Worm (Caenorhabditis elegans) whole organism, L3 larva: Measurements from ENCODE around the gene lsm-3.

ENCODE experiments used
- R02D3.7 ChIP-seq: fragments of 150-350 bp; optimal IDR thresholded peaks from 2 replicates; lab custom pipeline; 2014; ENCODE audit warnings: missing biosample characterization, missing genetic modification characterization
- aly-2 ChIP-seq: fragments of 150-350 bp; optimal IDR thresholded peaks from 2 replicates; lab custom pipeline; 2014; ENCODE audit warnings: missing biosample characterization, missing genetic modification characterization
- ama-1 ChIP-seq: fragments of 150-350 bp; optimal IDR thresholded peaks from 2 replicates; lab custom pipeline; 2018
- ceh-16 ChIP-seq: sonication (generic microtip); optimal IDR thresholded peaks from 2 replicates; lab custom pipeline; 2017; ENCODE audit warnings: missing biosample characterization, missing genetic modification characterization
- ceh-28 ChIP-seq: fragments of 150-350 bp; optimal IDR thresholded peaks from 2 replicates; lab custom pipeline; 2014; ENCODE audit warnings: missing biosample characterization, missing genetic modification reagents, missing genetic modification characterization
- ceh-82 ChIP-seq: fragments of 150-350 bp; optimal IDR thresholded peaks from 2 replicates; lab custom pipeline; 2014; ENCODE audit warnings: missing biosample characterization, missing genetic modification characterization
- egl-27 ChIP-seq: sonication (generic microtip); optimal IDR thresholded peaks from 4 replicates; lab custom pipeline; 2017; ENCODE audit warnings: missing biosample characterization, missing genetic modification reagents, missing genetic modification characterization
- elt-2 ChIP-seq: sonication (generic microtip); optimal IDR thresholded peaks from 2 replicates; lab custom pipeline; 2016; ENCODE audit warnings: missing genetic modification reagents, mild to moderate bottlenecking, missing genetic modification characterization, missing compliant biosample characterization
- elt-3 ChIP-seq, 3 experiments: fragments of 150-350 bp in 1 of 3; sonication (generic microtip) in 2 of 3; optimal IDR thresholded peaks; 2 replicates in 2 of 3; 4 replicates in 1 of 3; lab custom pipeline; 2014 to 2017; ENCODE audit warnings: missing biosample characterization in 3 of 3, missing genetic modification characterization in 3 of 3
- eor-1 ChIP-seq, 2 experiments: fragments of 150-350 bp; optimal IDR thresholded peaks; 2 replicates each; lab custom pipeline; 2014 to 2018; ENCODE audit warnings: missing biosample characterization in 2 of 2, missing genetic modification characterization in 2 of 2
- fkh-2 ChIP-seq: fragments of 150-350 bp; optimal IDR thresholded peaks from 2 replicates; lab custom pipeline; 2014; ENCODE audit warnings: missing biosample characterization, missing genetic modification reagents, missing genetic modification characterization
- fos-1 ChIP-seq: fragments of 150-350 bp; optimal IDR thresholded peaks from 2 replicates; lab custom pipeline; 2014; ENCODE audit warnings: missing biosample characterization, missing genetic modification characterization
- hmg-11 ChIP-seq: sonication (generic microtip); optimal IDR thresholded peaks from 2 replicates; lab custom pipeline; 2016; ENCODE audit warnings: missing genetic modification characterization, missing compliant biosample characterization
- lin-15B ChIP-seq: fragments of 150-350 bp; optimal IDR thresholded peaks from 2 replicates; lab custom pipeline; 2014; ENCODE audit warnings: missing biosample characterization, missing genetic modification characterization
- lin-39 ChIP-seq: fragments of 150-350 bp; optimal IDR thresholded peaks from 2 replicates; lab custom pipeline; 2018; ENCODE audit warnings: missing biosample characterization, missing genetic modification reagents, missing genetic modification characterization
- mdl-1 ChIP-seq: fragments of 150-350 bp; optimal IDR thresholded peaks from 2 replicates; lab custom pipeline; 2014; ENCODE audit warnings: missing biosample characterization, missing genetic modification characterization
- nfya-1 ChIP-seq: sonication (generic microtip); optimal IDR thresholded peaks from 2 replicates; lab custom pipeline; 2017; ENCODE audit warnings: missing genetic modification characterization, mild to moderate bottlenecking, missing compliant biosample characterization, antibody characterized with exemption, moderate library complexity; ENCODE audit not compliant: insufficient read depth
- nhr-11 ChIP-seq: fragments of 150-350 bp; optimal IDR thresholded peaks from 2 replicates; lab custom pipeline; 2014; ENCODE audit warnings: missing biosample characterization, missing genetic modification characterization
- nhr-12 ChIP-seq: fragments of 150-350 bp; optimal IDR thresholded peaks from 2 replicates; lab custom pipeline; 2014; ENCODE audit warnings: missing biosample characterization, missing genetic modification characterization
- nhr-23 ChIP-seq: fragments of 150-350 bp; optimal IDR thresholded peaks from 2 replicates; lab custom pipeline; 2014; ENCODE audit warnings: missing biosample characterization, missing genetic modification reagents, missing genetic modification characterization
- nhr-237 ChIP-seq: fragments of 150-350 bp; optimal IDR thresholded peaks from 2 replicates; lab custom pipeline; 2014; ENCODE audit warnings: missing biosample characterization, missing genetic modification characterization
- nhr-25 ChIP-seq: sonication (generic microtip); optimal IDR thresholded peaks from 2 replicates; lab custom pipeline; 2017; ENCODE audit warnings: missing biosample characterization, missing genetic modification characterization
- nhr-28 ChIP-seq: fragments of 150-350 bp; optimal IDR thresholded peaks from 2 replicates; lab custom pipeline; 2014; ENCODE audit warnings: missing biosample characterization, missing genetic modification characterization
- nhr-77 ChIP-seq: fragments of 150-350 bp; optimal IDR thresholded peaks from 2 replicates; lab custom pipeline; 2014; ENCODE audit warnings: missing biosample characterization, missing genetic modification characterization
- pha-4 ChIP-seq: fragments of 150-350 bp; optimal IDR thresholded peaks from 2 replicates; lab custom pipeline; 2014; ENCODE audit warnings: missing biosample characterization, missing genetic modification reagents, missing genetic modification characterization
- pqm-1 ChIP-seq: fragments of 150-350 bp; optimal IDR thresholded peaks from 2 replicates; lab custom pipeline; 2017; ENCODE audit warnings: missing biosample characterization, missing genetic modification characterization, inconsistent platforms
- sea-2 ChIP-seq: fragments of 150-350 bp; sonication (generic microtip); optimal IDR thresholded peaks from 4 replicates; lab custom pipeline; 2014; ENCODE audit warnings: missing biosample characterization, missing genetic modification reagents, missing genetic modification characterization
- skn-1 ChIP-seq: fragments of 150-350 bp; optimal IDR thresholded peaks from 2 replicates; lab custom pipeline; 2014; ENCODE audit warnings: missing biosample characterization, missing genetic modification characterization
- snpc-4 ChIP-seq: fragments of 150-350 bp; optimal IDR thresholded peaks from 2 replicates; lab custom pipeline; 2014; ENCODE audit warnings: missing biosample characterization, missing genetic modification characterization
- tbx-2 ChIP-seq: sonication (generic microtip); optimal IDR thresholded peaks from 2 replicates; lab custom pipeline; 2016; ENCODE audit warnings: mild to moderate bottlenecking, missing genetic modification characterization, missing compliant biosample characterization
- unc-62 ChIP-seq: fragments of 150-350 bp; sonication (generic microtip); optimal IDR thresholded peaks from 4 replicates; lab custom pipeline; 2014; ENCODE audit warnings: missing biosample characterization, missing genetic modification reagents, missing genetic modification characterization
- ztf-11 ChIP-seq: fragments of 150-350 bp; optimal IDR thresholded peaks from 2 replicates; lab custom pipeline; 2014; ENCODE audit warnings: missing biosample characterization, missing genetic modification characterization
- ztf-4 ChIP-seq: fragments of 150-350 bp; optimal IDR thresholded peaks from 2 replicates; lab custom pipeline; 2014; ENCODE audit warnings: missing biosample characterization, missing genetic modification characterization

Gene lsm-3

ce11 chrIV:13369120-13369842, 17.7 kb upstream of the lsm-3 start, which contains the start of gene agt-1:
Gene agt-1, minus strand, starts transcription at chrIV:13369412.
- TF ChIP-seq sea-2 (GFP tag; lab: Kevin White, UChicago) = no peak
- no peak for TF ChIP-seq skn-1
- TF ChIP-seq snpc-4 (tag; lab: Kevin White, UChicago) = no peak
- TF ChIP-seq lin-39 (tag; lab: Kevin White, UChicago) = no peak
- no peak for TF ChIP-seq ceh-28 (tag; lab: Kevin White, UChicago)
- no peak for TF ChIP-seq elt-3 (tag; optimal IDR thresholded peaks at IDR 0.05; lab: Kevin White, UChicago)
- TF ChIP-seq mdl-1 (tag; lab: Kevin White, UChicago) = no peak
- TF ChIP-seq ama-1 (lab: Kevin White, UChicago) = no peak
- no peak for TF ChIP-seq ceh-82
- TF ChIP-seq nhr-28 (tag; lab: Kevin White, UChicago) = no peak
- TF ChIP-seq nhr-77 (tag; lab: Kevin White, UChicago) = no peak
- no peak for TF ChIP-seq pha-4
- TF ChIP-seq nhr-11 (tag; lab: Kevin White, UChicago) = no peak
- no peak for TF ChIP-seq nhr-23 (tag; lab: Kevin White, UChicago)

ce11 chrIV:13370235-13370739, 16.7 kb upstream of the lsm-3 start, which contains the start of the genes rla-2, popl-7 and Y62E10A.24:
Gene rla-2, minus strand, starts transcription at chrIV:13370285.
Gene popl-7, plus strand, starts transcription at chrIV:13370689.
Gene Y62E10A.24, plus strand, starts transcription at chrIV:13370710.
- TF ChIP-seq nfya-1 (tag; lab: Kevin White, UChicago) (peak; percentile 72), skn-1 (no peak), pha-4 (peak; percentile 42), hmg-11 (tag; lab: Kevin White, UChicago) (peak; percentile 54), nhr-23 (tag; lab: Kevin White, UChicago) (peak; percentile 28), nhr-77 (tag; lab: Kevin White, UChicago) (no peak), lin-15B (tag; lab: Kevin White, UChicago) (peak; percentile 36), fkh-2 (no peak), nhr-25 (no peak), elt-2 (tag; lab: Kevin White, UChicago) (peak; percentile 6)

- TF ChIP-seq egl-27 (tag; lab: Kevin White, UChicago) (no peak), ceh-28 (tag; lab: Kevin White, UChicago) (no peak), unc-62 (GFP tag; lab: Kevin White, UChicago) (no peak), aly-2 (tag; lab: Kevin White, UChicago) (no peak), mdl-1 (tag; lab: Kevin White, UChicago) (no peak), snpc-4 (tag; lab: Kevin White, UChicago) (no peak), nhr-12 (tag; lab: Kevin White, UChicago) (no peak)
Observed at ce11 chrIV:13371699-13372098, 15.3 kb upstream of the lsm-3 start, which contains the start of gene Y62E10A.6. Gene Y62E10A.6, plus strand, starts transcription at chrIV:13371999.

ce11 chrIV:13374918-13375317, 12.1 kb upstream of the lsm-3 start:
- no peak for TF ChIP-seq eor-1 (tag; optimal IDR thresholded peaks at IDR 0.05; lab: Kevin White, UChicago)
- TF ChIP-seq fos-1 = no peak
- TF ChIP-seq ztf-4 (tag; lab: Kevin White, UChicago) = no peak
- no peak for TF ChIP-seq R02D3.7
- no peak for TF ChIP-seq ztf-11 (tag; lab: Kevin White, UChicago)
- TF ChIP-seq tbx-2 (tag; lab: Kevin White, UChicago) = no peak
- TF ChIP-seq skn-1 = no peak
- no peak for TF ChIP-seq nhr-23 (tag; lab: Kevin White, UChicago)
- no peak for TF ChIP-seq nhr-237 (tag; lab: Kevin White, UChicago)
- TF ChIP-seq hmg-11 (tag; lab: Kevin White, UChicago) = peak; percentile 36
- peak; percentile 10 for TF ChIP-seq lin-39 (tag; lab: Kevin White, UChicago)
- TF ChIP-seq pqm-1 (tag; lab: Kevin White, UChicago) = no peak

ce11 chrIV:13377716-13378115, 9.3 kb upstream of the lsm-3 start, which contains the start of gene mau-8:
Gene mau-8, plus strand, starts transcription at chrIV:13378016.
- TF ChIP-seq skn-1 = no peak
- no peak for TF ChIP-seq ceh-16 (tag; lab: Kevin White, UChicago)
- TF ChIP-seq, all 47 proteins: peak for 0
